Worm (Caenorhabditis elegans) whole organism, L4 larva: ENCODE data around the gene F42C5.4.
A peak's percentile ranks its signal among the peaks of the same experiment; 100 is the strongest.
"Not testable (repeated sequence)": the region's sequence is repeated elsewhere in the genome, so short reads cannot be mapped to it uniquely, and the experiment has no call there.

Source experiments
- D1046.2 ChIP-seq: fragments of 200-800 bp; sonication (Bioruptor generic); IDR thresholded peaks from 2 replicates; pipeline ENCODE4 v1.3.6; 2022; ENCODE audit warnings: missing genetic modification characterization, missing compliant biosample characterization
- F10B5.3 ChIP-seq: sonication (generic microtip); optimal IDR thresholded peaks from 2 replicates; lab custom pipeline; 2016; ENCODE audit warnings: mild to moderate bottlenecking, missing genetic modification characterization, missing compliant biosample characterization
- F49E8.2 ChIP-seq: sonication (generic microtip); optimal IDR thresholded peaks from 2 replicates; lab custom pipeline; 2016; ENCODE audit warnings: missing compliant biosample characterization, mild to moderate bottlenecking, missing genetic modification characterization, borderline replicate concordance
- R02D3.7 ChIP-seq: fragments of 150-350 bp; sonication (generic microtip); optimal IDR thresholded peaks from 3 replicates; lab custom pipeline; 2014; ENCODE audit warnings: missing biosample characterization, missing genetic modification characterization
- Y105C5A.15 ChIP-seq: fragments of 200-800 bp; sonication (Bioruptor generic); IDR thresholded peaks from 2 replicates; pipeline ENCODE4 v1.3.6; 2022; ENCODE audit warnings: missing genetic modification characterization, missing compliant biosample characterization
- Y48G9A.11 ChIP-seq: fragments of 200-800 bp; sonication (Bioruptor generic); IDR thresholded peaks from 2 replicates; pipeline ENCODE4 v1.3.6; 2022; ENCODE audit warnings: missing genetic modification reagents, missing genetic modification characterization, missing compliant biosample characterization
- Y5F2A.4 ChIP-seq: fragments of 200-800 bp; sonication (Bioruptor generic); optimal IDR thresholded peaks from 2 replicates; lab custom pipeline; 2018; ENCODE audit warnings: mild to moderate bottlenecking, missing genetic modification characterization, missing compliant biosample characterization
- Y75B8A.6 ChIP-seq: fragments of 200-800 bp; sonication (Bioruptor generic); IDR thresholded peaks from 2 replicates; pipeline ENCODE4 v1.3.6; 2022; ENCODE audit warnings: missing genetic modification reagents, missing genetic modification characterization, missing compliant biosample characterization
- ZK337.2 ChIP-seq: fragments of 200-800 bp; sonication (Bioruptor generic); IDR thresholded peaks from 2 replicates; pipeline ENCODE4 v1.3.6; 2022; ENCODE audit warnings: missing genetic modification reagents, missing genetic modification characterization, missing compliant biosample characterization
- aha-1 ChIP-seq: fragments of 150-350 bp; peaks from one replicate; lab custom pipeline; 2014; ENCODE audit warnings: missing biosample characterization, missing genetic modification characterization
- ctbp-1 ChIP-seq: fragments of 200-800 bp; sonication (Bioruptor generic); IDR thresholded peaks from 2 replicates; pipeline ENCODE4 v1.3.6; 2022; ENCODE audit warnings: missing genetic modification reagents, missing genetic modification characterization, missing compliant biosample characterization
- daf-16 ChIP-seq, 3 experiments: sonication (generic microtip); optimal IDR thresholded peaks; 2 replicates each; lab custom pipeline; 2016 to 2017; ENCODE audit warnings: missing genetic modification characterization in 3 of 3, missing genetic modification reagents in 3 of 3, mild to moderate bottlenecking in 2 of 3, missing compliant biosample characterization in 2 of 3, missing biosample characterization in 1 of 3, moderate library complexity in 1 of 3
- daf-19 ChIP-seq: fragments of 200-800 bp; sonication (Bioruptor generic); conservative IDR thresholded peaks from 2 replicates; pipeline ENCODE4 v1.3.6; 2022; ENCODE audit warnings: missing genetic modification characterization, missing compliant biosample characterization
- dmd-8 ChIP-seq: fragments of 200-800 bp; sonication (Bioruptor generic); IDR thresholded peaks from 2 replicates; pipeline ENCODE4 v1.3.6; 2022; ENCODE audit warnings: missing genetic modification characterization, missing compliant biosample characterization
- egl-43 ChIP-seq: fragments of 200-800 bp; sonication (Bioruptor generic); IDR thresholded peaks from 2 replicates; pipeline ENCODE4 v1.3.6; 2022; ENCODE audit warnings: missing genetic modification reagents, missing genetic modification characterization, missing compliant biosample characterization
- jun-1 ChIP-seq: fragments of 150-350 bp; optimal IDR thresholded peaks from 2 replicates; lab custom pipeline; 2014; ENCODE audit warnings: missing biosample characterization, missing genetic modification reagents, missing genetic modification characterization
- lin-15B ChIP-seq: fragments of 150-350 bp; sonication (generic microtip); optimal IDR thresholded peaks from 3 replicates; lab custom pipeline; 2014; ENCODE audit warnings: missing biosample characterization, missing genetic modification characterization
- lin-29 ChIP-seq: fragments of 200-800 bp; sonication (Bioruptor generic); IDR thresholded peaks from 2 replicates; pipeline ENCODE4 v1.3.6; 2022; ENCODE audit warnings: missing genetic modification reagents, missing genetic modification characterization, missing compliant biosample characterization
- lin-39 ChIP-seq: fragments of 150-350 bp; optimal IDR thresholded peaks from 2 replicates; lab custom pipeline; 2014; ENCODE audit warnings: missing biosample characterization, missing genetic modification reagents, missing genetic modification characterization
- lir-3 ChIP-seq: sonication (generic microtip); optimal IDR thresholded peaks from 2 replicates; lab custom pipeline; 2016; ENCODE audit warnings: mild to moderate bottlenecking, missing genetic modification characterization, missing compliant biosample characterization
- madf-5 ChIP-seq, 2 experiments: fragments of 200-800 bp; sonication (Bioruptor generic); IDR thresholded peaks; 2 replicates each; pipeline ENCODE4 v1.3.6; 2022; ENCODE audit warnings: missing compliant biosample characterization in 2 of 2, missing genetic modification characterization in 2 of 2
- mes-2 ChIP-seq: sonication (generic microtip); optimal IDR thresholded peaks from 2 replicates; lab custom pipeline; 2016; ENCODE audit warnings: missing genotype, mild to moderate bottlenecking, missing genetic modification characterization, missing compliant biosample characterization; ENCODE audit not compliant: poor library complexity, severe bottlenecking
- nhr-102 ChIP-seq: sonication (generic microtip); optimal IDR thresholded peaks from 2 replicates; lab custom pipeline; 2016; ENCODE audit warnings: mild to moderate bottlenecking, missing genetic modification characterization, moderate library complexity, missing compliant biosample characterization
- nhr-28 ChIP-seq: fragments of 150-350 bp; optimal IDR thresholded peaks from 2 replicates; lab custom pipeline; 2014; ENCODE audit warnings: missing biosample characterization, missing genetic modification characterization
- nhr-42 ChIP-seq: fragments of 200-800 bp; sonication (Bioruptor generic); IDR thresholded peaks from 2 replicates; pipeline ENCODE4 v1.3.6; 2022; ENCODE audit warnings: missing genetic modification characterization, missing compliant biosample characterization
- set-16 ChIP-seq: fragments of 200-800 bp; sonication (Bioruptor generic); IDR thresholded peaks from 2 replicates; pipeline ENCODE4 v1.3.6; 2022; ENCODE audit warnings: missing genetic modification reagents, missing genetic modification characterization, missing compliant biosample characterization
- skn-1 ChIP-seq: fragments of 150-350 bp; optimal IDR thresholded peaks from 2 replicates; lab custom pipeline; 2014; ENCODE audit warnings: missing biosample characterization, missing genetic modification characterization
- zfp-2 ChIP-seq: sonication (generic microtip); optimal IDR thresholded peaks from 2 replicates; lab custom pipeline; 2016; ENCODE audit warnings: mild to moderate bottlenecking, missing genetic modification characterization, missing compliant biosample characterization
- zip-2 ChIP-seq: fragments of 150-350 bp; optimal IDR thresholded peaks from 2 replicates; lab custom pipeline; 2014; ENCODE audit warnings: missing biosample characterization, missing genetic modification characterization
- ztf-11 ChIP-seq: fragments of 150-350 bp; optimal IDR thresholded peaks from 2 replicates; lab custom pipeline; 2014; ENCODE audit warnings: missing biosample characterization, missing genetic modification characterization

Gene F42C5.4

ce11 chrIV:7253271-7253670 is 38.7 kb downstream of the F42C5.4 start:
- TF ChIP-seq Y5F2A.4 (no peak), mes-2 (peak; percentile 1), F49E8.2 (tag; lab: Kevin White, UChicago) (peak; percentile 15), Y105C5A.15 (GFP tag; lab: Robert Waterston, UW) (no peak)

DNA sequence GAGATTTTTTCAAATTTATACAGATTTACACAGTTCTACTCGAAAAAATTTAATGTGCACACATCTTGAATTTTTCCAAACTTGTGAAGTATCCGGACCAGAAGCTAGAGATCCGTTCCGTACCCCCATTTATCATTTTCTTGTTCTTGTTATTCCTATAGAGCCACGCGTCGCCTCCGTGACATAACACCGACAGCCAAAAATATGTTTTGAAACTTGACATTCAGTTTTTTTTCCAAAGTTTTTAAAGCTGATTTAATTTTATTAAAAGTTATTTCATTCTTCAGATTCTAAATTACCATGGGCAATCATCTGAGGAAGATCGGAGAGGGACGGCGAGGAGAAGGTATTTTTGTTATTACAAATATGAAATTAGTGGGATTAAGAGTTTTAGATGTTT is 41.8 kb downstream of the F42C5.4 start, which contains the start of gene D2024.18:
Gene D2024.18, plus strand, starts transcription at position 301 of the 400 bp plus-strand sequence.
- no peak for TF ChIP-seq D1046.2 (GFP tag; lab: Robert Waterston, UW)
- TF ChIP-seq F49E8.2 (tag; lab: Kevin White, UChicago): no peak
- TF ChIP-seq lin-15B (tag; lab: Kevin White, UChicago): no peak
- no peak for TF ChIP-seq R02D3.7 (tag; lab: Kevin White, UChicago)
- no peak for TF ChIP-seq ctbp-1 (GFP tag; lab: Robert Waterston, UW)
- TF ChIP-seq Y75B8A.6 (GFP tag; lab: Robert Waterston, UW): no peak
- no peak for TF ChIP-seq lir-3 (tag; lab: Kevin White, UChicago)
- no peak for TF ChIP-seq daf-19 (GFP tag; lab: Robert Waterston, UW)
- no peak for TF ChIP-seq zfp-2 (tag; lab: Kevin White, UChicago)
- no peak for TF ChIP-seq dmd-8 (GFP tag; lab: Robert Waterston, UW)
- TF ChIP-seq lin-29 (GFP tag; lab: Robert Waterston, UW): no peak
- no peak for TF ChIP-seq madf-5 (GFP tag; IDR thresholded peaks at IDR 0.05; lab: Robert Waterston, UW)
- TF ChIP-seq ztf-11 (tag; lab: Kevin White, UChicago): no peak
- no peak for TF ChIP-seq nhr-102
- no peak for TF ChIP-seq jun-1 (tag; lab: Kevin White, UChicago)
- no peak for TF ChIP-seq set-16 (GFP tag; lab: Robert Waterston, UW)

DNA sequence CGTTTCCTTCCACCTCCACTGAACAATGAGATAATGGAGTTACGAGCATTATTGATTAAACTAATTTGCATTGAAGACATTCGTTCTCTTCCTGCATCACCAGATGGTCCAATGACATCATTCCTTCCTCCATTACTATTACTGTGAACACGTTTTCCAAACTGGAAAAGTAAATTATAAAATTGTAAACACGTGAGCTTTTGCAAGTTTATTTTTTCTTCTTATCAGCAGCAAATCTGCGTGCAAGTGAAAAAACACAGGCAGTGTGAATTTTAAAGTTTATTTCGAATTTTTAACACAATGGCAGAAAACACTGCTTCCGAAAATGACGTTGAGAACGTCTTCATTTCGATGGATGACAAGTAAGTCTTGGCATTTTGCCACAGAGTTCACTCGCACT is 44.7 kb downstream of the F42C5.4 start, which contains the start of gene D2024.1:
Gene D2024.1, plus strand, starts transcription at position 301 of the 400 bp plus-strand sequence.
- TF ChIP-seq Y48G9A.11 (GFP tag; lab: Robert Waterston, UW); aha-1 (tag; lab: Kevin White, UChicago); nhr-28 (tag; lab: Kevin White, UChicago): not testable (repeated sequence)

DNA sequence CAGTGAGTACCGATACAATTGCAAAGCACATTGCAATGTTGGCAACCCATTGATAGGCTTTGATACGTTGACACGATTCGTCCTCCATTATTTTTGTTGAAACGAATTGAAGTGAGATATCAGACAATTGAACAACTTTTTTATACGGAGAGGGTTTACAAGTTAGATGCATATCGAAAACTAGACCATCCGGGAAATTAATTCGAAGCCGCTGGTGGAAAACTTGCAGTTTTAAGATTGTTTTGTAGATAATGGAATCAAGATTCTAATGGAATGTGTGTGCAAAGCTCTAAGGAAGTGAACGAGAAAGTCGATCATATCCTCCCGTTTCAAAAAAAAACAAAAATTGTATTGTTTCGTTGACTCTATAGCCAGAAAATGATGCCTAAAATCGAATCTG is 45.4 kb downstream of the F42C5.4 start, which contains the start of gene col-114:
Gene col-114, minus strand, starts transcription at position 101 of the 400 bp plus-strand sequence.
- no peak for TF ChIP-seq ZK337.2 (GFP tag; lab: Robert Waterston, UW)
- no peak for TF ChIP-seq zip-2 (tag; lab: Kevin White, UChicago)
- no peak for TF ChIP-seq nhr-42 (GFP tag; lab: Robert Waterston, UW)
- TF ChIP-seq nhr-28 (tag; lab: Kevin White, UChicago): no peak

ce11 chrIV:7245592-7245991 is 46.3 kb downstream of the F42C5.4 start:
- TF ChIP-seq set-16 (GFP tag; lab: Robert Waterston, UW) (peak; percentile 85), egl-43 (GFP tag; lab: Robert Waterston, UW) (0 out of 2 replicates have a peak, but pooled peaks have one; percentile 18), lin-39 (no peak), aha-1 (tag; lab: Kevin White, UChicago) (peak; percentile 41), F10B5.3 (no peak), ctbp-1 (GFP tag; lab: Robert Waterston, UW) (no peak)

- TF ChIP-seq daf-16 (GFP tag; optimal IDR thresholded peaks at IDR 0.05; lab: Kevin White, UChicago) (no peak), daf-16 (tag; optimal IDR thresholded peaks at IDR 0.05; lab: Kevin White, UChicago) (peak; percentile 54), skn-1 (tag; lab: Kevin White, UChicago) (no peak), aha-1 (tag; lab: Kevin White, UChicago) (peak; percentile 4)
Measured at ce11 chrIV:7243913-7244312, 48.0 kb downstream of the F42C5.4 start, which contains the start of gene afmd-1. TSS of gene afmd-1 (plus strand) at chrIV:7244228.
